Worm (Caenorhabditis elegans) whole organism, L4 larva: ENCODE measurements around the gene sap-49.

ENCODE experiments used
- F10B5.3 ChIP-seq: sonication (generic microtip); optimal IDR thresholded peaks from 2 replicates; lab custom pipeline; 2016; ENCODE audit warnings: mild to moderate bottlenecking, missing genetic modification characterization, missing compliant biosample characterization
- F37D6.2 ChIP-seq: sonication (generic microtip); optimal IDR thresholded peaks from 2 replicates; lab custom pipeline; 2016; ENCODE audit warnings: mild to moderate bottlenecking, missing genetic modification characterization, missing compliant biosample characterization
- F44E2.7 ChIP-seq: fragments of 200-800 bp; sonication (Bioruptor generic); IDR thresholded peaks from 2 replicates; pipeline ENCODE4 v2.1.2; 2022; ENCODE audit warnings: missing genetic modification characterization, missing compliant biosample characterization
- R02D3.7 ChIP-seq: fragments of 150-350 bp; sonication (generic microtip); optimal IDR thresholded peaks from 3 replicates; lab custom pipeline; 2014; ENCODE audit warnings: missing biosample characterization, missing genetic modification characterization
- T26A8.4 ChIP-seq: fragments of 200-800 bp; sonication (Bioruptor generic); IDR thresholded peaks from 2 replicates; pipeline ENCODE4 v1.3.6; 2022; ENCODE audit warnings: missing genetic modification characterization, missing compliant biosample characterization
- Y75B8A.6 ChIP-seq: fragments of 200-800 bp; sonication (Bioruptor generic); IDR thresholded peaks from 2 replicates; pipeline ENCODE4 v1.3.6; 2022; ENCODE audit warnings: missing genetic modification reagents, missing genetic modification characterization, missing compliant biosample characterization
- ZK337.2 ChIP-seq: fragments of 200-800 bp; sonication (Bioruptor generic); IDR thresholded peaks from 2 replicates; pipeline ENCODE4 v1.3.6; 2022; ENCODE audit warnings: missing genetic modification reagents, missing genetic modification characterization, missing compliant biosample characterization
- aha-1 ChIP-seq: fragments of 150-350 bp; peaks from one replicate; lab custom pipeline; 2014; ENCODE audit warnings: missing biosample characterization, missing genetic modification characterization
- attf-4 ChIP-seq: sonication (generic microtip); optimal IDR thresholded peaks from 3 replicates; lab custom pipeline; 2017; ENCODE audit warnings: missing biosample characterization, missing genetic modification characterization
- ceh-44 ChIP-seq: fragments of 200-800 bp; sonication (Bioruptor generic); IDR thresholded peaks from 2 replicates; pipeline ENCODE4 v1.3.6; 2022; ENCODE audit warnings: missing genetic modification reagents, missing genetic modification characterization, missing compliant biosample characterization
- ceh-82 ChIP-seq: sonication (generic microtip); optimal IDR thresholded peaks from 2 replicates; lab custom pipeline; 2017; ENCODE audit warnings: missing biosample characterization, missing genetic modification characterization
- cey-2 ChIP-seq: sonication (generic microtip); optimal IDR thresholded peaks from 3 replicates; lab custom pipeline; 2017; ENCODE audit warnings: missing genetic modification characterization, mild to moderate bottlenecking, missing compliant biosample characterization, antibody characterized with exemption, borderline replicate concordance; ENCODE audit not compliant: insufficient read depth
- ctbp-1 ChIP-seq: fragments of 200-800 bp; sonication (Bioruptor generic); IDR thresholded peaks from 2 replicates; pipeline ENCODE4 v1.3.6; 2022; ENCODE audit warnings: missing genetic modification reagents, missing genetic modification characterization, missing compliant biosample characterization
- daf-12 ChIP-seq: fragments of 150-350 bp; optimal IDR thresholded peaks from 2 replicates; lab custom pipeline; 2014; ENCODE audit warnings: missing biosample characterization, missing genetic modification reagents, missing genetic modification characterization
- daf-8 ChIP-seq: fragments of 200-800 bp; sonication (Bioruptor generic); IDR thresholded peaks from 2 replicates; pipeline ENCODE4 v1.3.6; 2022; ENCODE audit warnings: missing genetic modification characterization, missing compliant biosample characterization
- dmd-8 ChIP-seq: fragments of 200-800 bp; sonication (Bioruptor generic); IDR thresholded peaks from 2 replicates; pipeline ENCODE4 v1.3.6; 2022; ENCODE audit warnings: missing genetic modification characterization, missing compliant biosample characterization
- dmd-9 ChIP-seq: fragments of 200-800 bp; sonication (Bioruptor generic); IDR thresholded peaks from 2 replicates; pipeline ENCODE4 v1.3.6; 2022; ENCODE audit warnings: missing genetic modification reagents, missing genetic modification characterization, missing compliant biosample characterization
- dve-1 ChIP-seq: sonication (generic microtip); optimal IDR thresholded peaks from 2 replicates; lab custom pipeline; 2017; ENCODE audit warnings: antibody characterized with exemption, mild to moderate bottlenecking, missing genetic modification characterization, missing compliant biosample characterization; ENCODE audit not compliant: insufficient read depth
- fos-1 ChIP-seq: fragments of 150-350 bp; optimal IDR thresholded peaks from 2 replicates; lab custom pipeline; 2014; ENCODE audit warnings: missing biosample characterization, missing genetic modification characterization
- hif-1 ChIP-seq, 2 experiments: sonication (generic microtip); optimal IDR thresholded peaks; 2 replicates each; lab custom pipeline; 2016 to 2017; ENCODE audit warnings: missing compliant biosample characterization in 2 of 2, missing genetic modification characterization in 2 of 2, missing genetic modification reagents in 2 of 2, missing genotype in 2 of 2, mild to moderate bottlenecking in 1 of 2
- hlh-11 ChIP-seq: fragments of 200-800 bp; sonication (Bioruptor generic); optimal IDR thresholded peaks from 2 replicates; lab custom pipeline; 2018; ENCODE audit warnings: mild to moderate bottlenecking, missing genetic modification characterization, missing compliant biosample characterization
- hmg-1.1 ChIP-seq: fragments of 200-800 bp; sonication (Bioruptor generic); IDR thresholded peaks from 2 replicates; pipeline ENCODE4 v1.3.6; 2022; ENCODE audit warnings: missing genetic modification reagents, missing genetic modification characterization, missing compliant biosample characterization
- jun-1 ChIP-seq: fragments of 150-350 bp; optimal IDR thresholded peaks from 2 replicates; lab custom pipeline; 2014; ENCODE audit warnings: missing biosample characterization, missing genetic modification reagents, missing genetic modification characterization
- lim-7 ChIP-seq: fragments of 200-800 bp; sonication (Bioruptor generic); IDR thresholded peaks from 2 replicates; pipeline ENCODE4 v1.3.6; 2022; ENCODE audit warnings: missing genetic modification characterization, missing compliant biosample characterization
- lin-1 ChIP-seq: fragments of 200-800 bp; sonication (Bioruptor generic); IDR thresholded peaks from 2 replicates; pipeline ENCODE4 v1.3.6; 2022; ENCODE audit warnings: missing genetic modification reagents, missing genetic modification characterization, missing compliant biosample characterization
- lin-39 ChIP-seq: fragments of 150-350 bp; optimal IDR thresholded peaks from 2 replicates; lab custom pipeline; 2014; ENCODE audit warnings: missing biosample characterization, missing genetic modification reagents, missing genetic modification characterization
- madf-9 ChIP-seq: fragments of 200-800 bp; sonication (Bioruptor generic); conservative IDR thresholded peaks from 2 replicates; pipeline ENCODE4 v1.3.6; 2022; ENCODE audit warnings: missing genetic modification reagents, missing genetic modification characterization, missing compliant biosample characterization
- mdl-1 ChIP-seq, 2 experiments: fragments of 150-350 bp in 1 of 2; sonication (generic microtip) in 1 of 2; optimal IDR thresholded peaks; 2 replicates each; lab custom pipeline; 2014 to 2017; ENCODE audit warnings: missing biosample characterization in 2 of 2, missing genetic modification characterization in 2 of 2
- mdt-29 ChIP-seq: fragments of 200-800 bp; sonication (Bioruptor generic); IDR thresholded peaks from 2 replicates; pipeline ENCODE4 v1.3.6; 2022; ENCODE audit warnings: missing genetic modification reagents, missing genetic modification characterization, missing compliant biosample characterization
- mep-1 ChIP-seq: fragments of 150-350 bp; sonication (generic microtip); optimal IDR thresholded peaks from 3 replicates; lab custom pipeline; 2014; ENCODE audit warnings: missing biosample characterization, missing genetic modification characterization
- mxl-2 ChIP-seq: fragments of 200-800 bp; sonication (Bioruptor generic); conservative IDR thresholded peaks from 2 replicates; pipeline ENCODE4 v1.3.6; 2022; ENCODE audit warnings: missing genetic modification reagents, missing genetic modification characterization, missing compliant biosample characterization
- mxl-3 ChIP-seq: fragments of 200-800 bp; sonication (Bioruptor generic); optimal IDR thresholded peaks from 2 replicates; lab custom pipeline; 2018; ENCODE audit warnings: mild to moderate bottlenecking, missing genetic modification characterization, missing compliant biosample characterization
- nhr-11 ChIP-seq: fragments of 150-350 bp; optimal IDR thresholded peaks from 2 replicates; lab custom pipeline; 2014; ENCODE audit warnings: missing biosample characterization, missing genetic modification characterization
- nhr-111 ChIP-seq: fragments of 200-800 bp; sonication (Bioruptor generic); optimal IDR thresholded peaks from 2 replicates; lab custom pipeline; 2018; ENCODE audit warnings: mild to moderate bottlenecking, missing genetic modification characterization, missing compliant biosample characterization
- nhr-28 ChIP-seq: fragments of 150-350 bp; optimal IDR thresholded peaks from 2 replicates; lab custom pipeline; 2014; ENCODE audit warnings: missing biosample characterization, missing genetic modification characterization
- nhr-42 ChIP-seq: fragments of 200-800 bp; sonication (Bioruptor generic); IDR thresholded peaks from 2 replicates; pipeline ENCODE4 v1.3.6; 2022; ENCODE audit warnings: missing genetic modification characterization, missing compliant biosample characterization
- pqm-1 ChIP-seq: sonication (generic microtip); optimal IDR thresholded peaks from 2 replicates; lab custom pipeline; 2017; ENCODE audit warnings: missing biosample characterization, missing genetic modification characterization
- saeg-2 ChIP-seq: fragments of 200-800 bp; sonication (Bioruptor generic); IDR thresholded peaks from 2 replicates; pipeline ENCODE4 v1.3.6; 2022; ENCODE audit warnings: missing genetic modification reagents, missing genetic modification characterization, missing compliant biosample characterization
- sdz-12 ChIP-seq: fragments of 200-800 bp; sonication (Bioruptor generic); optimal IDR thresholded peaks from 2 replicates; lab custom pipeline; 2018; ENCODE audit warnings: mild to moderate bottlenecking, missing genetic modification characterization, missing compliant biosample characterization
- set-16 ChIP-seq: fragments of 200-800 bp; sonication (Bioruptor generic); IDR thresholded peaks from 2 replicates; pipeline ENCODE4 v1.3.6; 2022; ENCODE audit warnings: missing genetic modification reagents, missing genetic modification characterization, missing compliant biosample characterization
- skn-1 ChIP-seq: fragments of 150-350 bp; optimal IDR thresholded peaks from 2 replicates; lab custom pipeline; 2014; ENCODE audit warnings: missing biosample characterization, missing genetic modification characterization
- spr-3 ChIP-seq: fragments of 200-800 bp; sonication (Bioruptor generic); optimal IDR thresholded peaks from 2 replicates; lab custom pipeline; 2018; ENCODE audit warnings: mild to moderate bottlenecking, missing genetic modification characterization, missing compliant biosample characterization
- unc-130 ChIP-seq: sonication (generic microtip); optimal IDR thresholded peaks from 2 replicates; lab custom pipeline; 2016; ENCODE audit warnings: missing genetic modification reagents, missing genetic modification characterization, missing compliant biosample characterization
- unc-39 ChIP-seq: sonication (generic microtip); optimal IDR thresholded peaks from 2 replicates; lab custom pipeline; 2017; ENCODE audit warnings: missing biosample characterization, missing genetic modification characterization
- unc-62 ChIP-seq, 3 experiments: fragments of 150-350 bp in 1 of 3; sonication (generic microtip); optimal IDR thresholded peaks in 2 of 3; peaks in 1 of 3; 1 replicate in 1 of 3; 2 replicates in 2 of 3; lab custom pipeline; 2014 to 2017; ENCODE audit warnings: missing biosample characterization in 3 of 3, missing genetic modification characterization in 3 of 3, missing genetic modification reagents in 3 of 3, missing genotype in 1 of 3
- zag-1 ChIP-seq: fragments of 150-350 bp; optimal IDR thresholded peaks from 2 replicates; lab custom pipeline; 2014; ENCODE audit warnings: missing biosample characterization, missing genetic modification characterization
- zfp-2 ChIP-seq: sonication (generic microtip); optimal IDR thresholded peaks from 2 replicates; lab custom pipeline; 2016; ENCODE audit warnings: mild to moderate bottlenecking, missing genetic modification characterization, missing compliant biosample characterization
- zfp-3 ChIP-seq: fragments of 200-800 bp; sonication (Bioruptor generic); conservative IDR thresholded peaks from 2 replicates; pipeline ENCODE4 v1.3.6; 2022; ENCODE audit warnings: missing genetic modification reagents, missing genetic modification characterization, missing compliant biosample characterization
- zip-2 ChIP-seq: fragments of 150-350 bp; optimal IDR thresholded peaks from 2 replicates; lab custom pipeline; 2014; ENCODE audit warnings: missing biosample characterization, missing genetic modification characterization

Gene sap-49

ce11 chrII:8071801-8072544, 36.4 kb upstream of the sap-49 start (continued):
- TF ChIP-seq jun-1 (tag; lab: Kevin White, UChicago) (no peak), mdl-1 (tag; optimal IDR thresholded peaks at IDR 0.05; lab: Kevin White, UChicago) (peak; percentile 24 to 67), nhr-28 (tag; lab: Kevin White, UChicago) (peak; percentile 16), F37D6.2 (no peak), mdt-29 (GFP tag; lab: Robert Waterston, UW) (no peak), zfp-2 (tag; lab: Kevin White, UChicago) (no peak), lim-7 (GFP tag; lab: Robert Waterston, UW) (no peak), hlh-11 (tag; lab: Kevin White, UChicago) (peak; percentile 53), spr-3 (no peak), madf-9 (GFP tag; lab: Robert Waterston, UW) (no peak), mxl-3 (peak; percentile 69), R02D3.7 (no peak), zip-2 (tag; lab: Kevin White, UChicago) (no peak), fos-1 (tag; lab: Kevin White, UChicago) (no peak), ZK337.2 (no peak), hmg-1.1 (GFP tag; lab: Robert Waterston, UW) (peak; percentile 58; the same call in 1 of the 2 replicates), unc-39 (tag; lab: Kevin White, UChicago) (no peak), unc-130 (GFP tag; lab: Kevin White, UChicago) (no peak), T26A8.4 (0 out of 2 replicates have a peak, but pooled peaks have one; percentile 23), ctbp-1 (GFP tag; lab: Robert Waterston, UW) (peak; percentile 73; the same call in 1 of the 2 replicates), pqm-1 (no peak), cey-2 (tag; lab: Kevin White, UChicago) (no peak), nhr-111 (no peak), dmd-8 (no peak), daf-8 (no peak), sdz-12 (GFP tag; lab: Kevin White, UChicago) (no peak), unc-62 (GFP tag; optimal IDR thresholded peaks at IDR 0.05 in 1 of 2; lab: Kevin White, UChicago) (peak in 1 of 2 experiments; percentile 99), unc-62 (tag; optimal IDR thresholded peaks at IDR 0.05; lab: Kevin White, UChicago) (no peak), lin-39 (no peak), zfp-3 (GFP tag; lab: Robert Waterston, UW) (no peak), mep-1 (tag; lab: Kevin White, UChicago) (peak; percentile 57), ceh-82 (tag; lab: Kevin White, UChicago) (no peak), dmd-9 (GFP tag; lab: Robert Waterston, UW) (no peak), F44E2.7 (GFP tag; lab: Robert Waterston, UW) (no peak), nhr-11 (tag; lab: Kevin White, UChicago) (peak; percentile 54), F10B5.3 (tag; lab: Kevin White, UChicago) (no peak), Y75B8A.6 (GFP tag; lab: Robert Waterston, UW) (no peak), lin-1 (GFP tag; lab: Robert Waterston, UW) (no peak), skn-1 (tag; lab: Kevin White, UChicago) (no peak), hif-1 (tag; optimal IDR thresholded peaks at IDR 0.05; lab: Kevin White, UChicago) (peak in 1 of 2 experiments; percentile 41), dve-1 (tag; lab: Kevin White, UChicago) (no peak), daf-12 (no peak), nhr-42 (GFP tag; lab: Robert Waterston, UW) (no peak), aha-1 (tag; lab: Kevin White, UChicago) (peak; percentile 96), set-16 (GFP tag; lab: Robert Waterston, UW) (no peak), mxl-2 (no peak), attf-4 (tag; lab: Kevin White, UChicago) (no peak), saeg-2 (no peak), zag-1 (tag; lab: Kevin White, UChicago) (no peak), ceh-44 (GFP tag; lab: Robert Waterston, UW) (no peak)
